Comparison of ENCODE assay signal across 3 worm cellular contexts in the genomic region with DNA sequence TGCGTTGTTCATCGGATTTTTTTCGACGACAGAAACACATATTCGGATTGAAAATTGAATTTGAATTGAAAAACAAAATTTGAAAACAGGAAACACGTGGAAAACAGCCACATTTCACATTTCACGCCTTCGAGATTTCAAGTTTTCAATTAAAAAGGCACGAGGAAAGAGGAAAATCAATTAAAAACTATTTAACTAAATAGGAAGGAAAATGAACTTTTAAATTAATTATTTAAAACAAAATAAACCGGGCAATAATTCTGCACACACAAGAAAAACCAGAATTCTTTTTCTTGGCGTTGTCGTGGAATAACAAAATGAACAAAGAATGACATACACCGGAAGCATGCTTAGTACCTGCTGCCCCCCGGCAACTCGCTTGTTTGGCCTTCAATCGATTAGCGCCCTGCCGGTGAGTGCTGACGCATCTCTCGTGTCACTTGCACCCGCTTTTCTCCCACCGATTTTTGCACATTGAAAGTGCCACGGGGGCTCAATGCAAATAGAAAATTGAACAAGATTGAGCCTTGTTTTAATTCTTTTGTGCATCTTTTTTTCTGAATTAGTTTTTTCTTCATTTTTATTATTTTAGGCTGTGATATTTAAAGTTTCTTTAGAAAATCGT.
TF ChIP-seq lines count a peak whose summit lies in the region.

A gene (minus strand): TSS at position 51 of the 625 bp plus-strand sequence.

TF ChIP-seq in whole organism, L1 larva, 84 proteins besides CTCF, POLR2A, EP300 and RAD21 (continued from another document and continues in another):
- no peak for TF ChIP-seq lin-14 (GFP tag; optimal IDR thresholded peaks at IDR 0.05; lab: Kevin White, UChicago)
- TF ChIP-seq pqm-1 (tag; optimal IDR thresholded peaks at IDR 0.05; lab: Kevin White, UChicago) = no peak
- peak; percentile 94 for TF ChIP-seq rnt-1 (tag; optimal IDR thresholded peaks at IDR 0.05; lab: Kevin White, UChicago)
- TF ChIP-seq pag-3 (tag; optimal IDR thresholded peaks at IDR 0.05; lab: Kevin White, UChicago; ENCODE audit: borderline replicate concordance, insufficient read depth) = peak; percentile 19
- peak; percentile 87 for TF ChIP-seq snu-23 (GFP tag; optimal IDR thresholded peaks at IDR 0.05; lab: Kevin White, UChicago)
- TF ChIP-seq zip-4 (GFP tag; optimal IDR thresholded peaks at IDR 0.05; lab: Kevin White, UChicago) = peak; percentile 59
- peak; percentile 84 for TF ChIP-seq dsc-1 (tag; optimal IDR thresholded peaks at IDR 0.05; lab: Kevin White, UChicago)
- TF ChIP-seq alr-1 (tag; optimal IDR thresholded peaks at IDR 0.05; lab: Kevin White, UChicago; ENCODE audit: borderline replicate concordance) = no peak
- peak; percentile 69 for TF ChIP-seq fos-1 (tag; optimal IDR thresholded peaks at IDR 0.05; lab: Kevin White, UChicago)
- no peak for TF ChIP-seq sptf-1 (tag; optimal IDR thresholded peaks at IDR 0.05; lab: Kevin White, UChicago)
- TF ChIP-seq xbp-1 (tag; optimal IDR thresholded peaks at IDR 0.05; lab: Kevin White, UChicago) = peak; percentile 82
- no peak for TF ChIP-seq ama-1 (optimal IDR thresholded peaks at IDR 0.05; lab: Kevin White, UChicago)
- TF ChIP-seq grh-1 (GFP tag; IDR thresholded peaks at IDR 0.05; lab: Robert Waterston, UW) = peak; percentile 79
- peak; percentile 60 for TF ChIP-seq jun-1 (tag; optimal IDR thresholded peaks at IDR 0.05; lab: Kevin White, UChicago)
- TF ChIP-seq nhr-71 (tag; optimal IDR thresholded peaks at IDR 0.05; lab: Kevin White, UChicago) = peak; percentile 90
- no peak for TF ChIP-seq lir-3 (tag; optimal IDR thresholded peaks at IDR 0.05; lab: Kevin White, UChicago; ENCODE audit: poor library complexity)
- peak; percentile 87 for TF ChIP-seq nhr-90 (tag; optimal IDR thresholded peaks at IDR 0.05; lab: Kevin White, UChicago; ENCODE audit: poor library complexity)
- peak; percentile 67 for TF ChIP-seq skn-1 (tag; optimal IDR thresholded peaks at IDR 0.05; lab: Kevin White, UChicago)
- TF ChIP-seq mep-1 (tag; optimal IDR thresholded peaks at IDR 0.05; lab: Kevin White, UChicago) = peak; percentile 80
- peak; percentile 82 for TF ChIP-seq nhr-20 (tag; optimal IDR thresholded peaks at IDR 0.05; lab: Kevin White, UChicago)
- TF ChIP-seq sox-4 (tag; optimal IDR thresholded peaks at IDR 0.05; lab: Kevin White, UChicago) = peak; percentile 54
- no peak for TF ChIP-seq aly-2 (tag; optimal IDR thresholded peaks at IDR 0.05; lab: Kevin White, UChicago)
- peak; percentile 73 for TF ChIP-seq irx-1 (tag; optimal IDR thresholded peaks at IDR 0.05; lab: Kevin White, UChicago)
- TF ChIP-seq unc-130 (tag; optimal IDR thresholded peaks at IDR 0.05; lab: Kevin White, UChicago) = peak; percentile 53
- TF ChIP-seq lin-15B (tag; optimal IDR thresholded peaks at IDR 0.05; lab: Kevin White, UChicago) = peak; percentile 14
- TF ChIP-seq aha-1 (tag; optimal IDR thresholded peaks at IDR 0.05; lab: Kevin White, UChicago) = peak; percentile 48
- TF ChIP-seq nhr-28 (tag; optimal IDR thresholded peaks at IDR 0.05; lab: Kevin White, UChicago) = no peak
- no peak for TF ChIP-seq nhr-237 (tag; optimal IDR thresholded peaks at IDR 0.05; lab: Kevin White, UChicago)
- peak; percentile 77 for TF ChIP-seq nhr-19 (GFP tag; conservative IDR thresholded peaks at IDR 0.05; lab: Robert Waterston, UW)
- peak; percentile 45 for TF ChIP-seq fkh-4 (tag; optimal IDR thresholded peaks at IDR 0.05; lab: Kevin White, UChicago; ENCODE audit: borderline replicate concordance)
- peak; percentile 70 for TF ChIP-seq isw-1 (GFP tag; IDR thresholded peaks at IDR 0.05; lab: Robert Waterston, UW)
- peak in 1 of 2 experiments; percentile 77 for TF ChIP-seq mdl-1 (tag; optimal IDR thresholded peaks at IDR 0.05; lab: Kevin White, UChicago)
- no peak for TF ChIP-seq mef-2 (tag; optimal IDR thresholded peaks at IDR 0.05; lab: Kevin White, UChicago)
- peak in 2 of 6 experiments; percentile 33 to 45 for TF ChIP-seq elt-3 (tag; optimal IDR thresholded peaks at IDR 0.05; lab: Kevin White, UChicago)
- peak; percentile 76 to 83 (median 82) for TF ChIP-seq dpl-1 (GFP tag; optimal IDR thresholded peaks at IDR 0.05; lab: Kevin White, UChicago)
- TF ChIP-seq efl-1 (optimal IDR thresholded peaks at IDR 0.05; lab: Kevin White, UChicago) = peak; percentile 83
- TF ChIP-seq efl-1 (GFP tag; optimal IDR thresholded peaks at IDR 0.05 in 1 of 2; lab: Kevin White, UChicago) = peak; percentile 75 to 98
- TF ChIP-seq nhr-77 (tag; optimal IDR thresholded peaks at IDR 0.05; lab: Kevin White, UChicago) = peak; percentile 83
- no peak for TF ChIP-seq efl-3 (GFP tag; optimal IDR thresholded peaks at IDR 0.05; lab: Kevin White, UChicago)
- peak; percentile 86 for TF ChIP-seq fkh-8 (tag; optimal IDR thresholded peaks at IDR 0.05; lab: Kevin White, UChicago)

TF ChIP-seq in whole organism, L3 larva, 47 proteins besides CTCF, POLR2A, EP300 and RAD21 (continued from another document):
- TF ChIP-seq nhr-43 (tag; optimal IDR thresholded peaks at IDR 0.05; lab: Kevin White, UChicago; ENCODE audit: poor library complexity, severe bottlenecking) = no peak
- TF ChIP-seq unc-39 (tag; optimal IDR thresholded peaks at IDR 0.05; lab: Kevin White, UChicago) = no peak
- no peak for TF ChIP-seq elt-3 (tag; optimal IDR thresholded peaks at IDR 0.05; lab: Kevin White, UChicago)
- no peak for TF ChIP-seq nhr-76 (tag; optimal IDR thresholded peaks at IDR 0.05; lab: Kevin White, UChicago)
- no peak for TF ChIP-seq aly-2 (tag; optimal IDR thresholded peaks at IDR 0.05; lab: Kevin White, UChicago)
- peak; percentile 85 for TF ChIP-seq pha-4 (tag; optimal IDR thresholded peaks at IDR 0.05; lab: Kevin White, UChicago)
- TF ChIP-seq fkh-2 (tag; optimal IDR thresholded peaks at IDR 0.05; lab: Kevin White, UChicago) = no peak
- no peak for TF ChIP-seq egl-27 (tag; optimal IDR thresholded peaks at IDR 0.05; lab: Kevin White, UChicago)
- TF ChIP-seq lin-15B (tag; optimal IDR thresholded peaks at IDR 0.05; lab: Kevin White, UChicago) = peak; percentile 78
- no peak for TF ChIP-seq unc-62 (GFP tag; optimal IDR thresholded peaks at IDR 0.05; lab: Kevin White, UChicago)
- TF ChIP-seq fkh-10 (GFP tag; optimal IDR thresholded peaks at IDR 0.05; lab: Kevin White, UChicago) = peak; percentile 6
- no peak for TF ChIP-seq zag-1 (tag; optimal IDR thresholded peaks at IDR 0.05; lab: Kevin White, UChicago)
- no peak for TF ChIP-seq nhr-67 (tag; optimal IDR thresholded peaks at IDR 0.05; lab: Kevin White, UChicago)
- peak; percentile 24 for TF ChIP-seq skn-1 (tag; optimal IDR thresholded peaks at IDR 0.05; lab: Kevin White, UChicago)
- no peak for TF ChIP-seq daf-12 (tag; optimal IDR thresholded peaks at IDR 0.05; lab: Kevin White, UChicago)
- TF ChIP-seq tbx-2 (tag; optimal IDR thresholded peaks at IDR 0.05; lab: Kevin White, UChicago) = peak; percentile 74
- no peak for TF ChIP-seq nhr-11 (tag; optimal IDR thresholded peaks at IDR 0.05; lab: Kevin White, UChicago)
- no peak for TF ChIP-seq sea-2 (GFP tag; optimal IDR thresholded peaks at IDR 0.05; lab: Kevin White, UChicago)
- TF ChIP-seq nhr-237 (tag; optimal IDR thresholded peaks at IDR 0.05; lab: Kevin White, UChicago) = no peak
- no peak for TF ChIP-seq nhr-77 (tag; optimal IDR thresholded peaks at IDR 0.05; lab: Kevin White, UChicago)
- TF ChIP-seq ZK546.5 (tag; optimal IDR thresholded peaks at IDR 0.05; lab: Kevin White, UChicago) = no peak
- no peak for TF ChIP-seq ceh-9 (tag; optimal IDR thresholded peaks at IDR 0.05; lab: Kevin White, UChicago)
- peak; percentile 74 for TF ChIP-seq nhr-25 (tag; optimal IDR thresholded peaks at IDR 0.05; lab: Kevin White, UChicago)
- TF ChIP-seq egl-5 (tag; optimal IDR thresholded peaks at IDR 0.05; lab: Kevin White, UChicago) = peak; percentile 14
- TF ChIP-seq nhr-23 (tag; optimal IDR thresholded peaks at IDR 0.05; lab: Kevin White, UChicago) = peak; percentile 66
- TF ChIP-seq elt-1 (tag; optimal IDR thresholded peaks at IDR 0.05; lab: Kevin White, UChicago) = no peak
- TF ChIP-seq ama-1 (optimal IDR thresholded peaks at IDR 0.05; lab: Kevin White, UChicago) = no peak
- TF ChIP-seq pqm-1 (tag; optimal IDR thresholded peaks at IDR 0.05; lab: Kevin White, UChicago) = peak; percentile 27
- TF ChIP-seq ztf-11 (tag; optimal IDR thresholded peaks at IDR 0.05; lab: Kevin White, UChicago) = no peak
- TF ChIP-seq lin-39 (tag; optimal IDR thresholded peaks at IDR 0.05; lab: Kevin White, UChicago) = peak; percentile 96

TF ChIP-seq in whole organism, young adult, 124 proteins besides CTCF, POLR2A, EP300 and RAD21 (continued from another document and continues in another):
- no peak for TF ChIP-seq aptf-2 (GFP tag; conservative IDR thresholded peaks at IDR 0.05; lab: Robert Waterston, UW)
- no peak for TF ChIP-seq unc-130 (GFP tag; optimal IDR thresholded peaks at IDR 0.05; lab: Kevin White, UChicago)
- no peak for TF ChIP-seq rec-8 (tag; optimal IDR thresholded peaks at IDR 0.05; lab: Kevin White, UChicago)
- no peak for TF ChIP-seq mes-4 (tag; optimal IDR thresholded peaks at IDR 0.05; lab: Kevin White, UChicago)
- TF ChIP-seq sea-2 (GFP tag; IDR thresholded peaks at IDR 0.05; lab: Robert Waterston, UW) = no peak
- TF ChIP-seq attf-5 (GFP tag; optimal IDR thresholded peaks at IDR 0.05; lab: Kevin White, UChicago) = peak; percentile 79
- TF ChIP-seq ztf-22 (GFP tag; optimal IDR thresholded peaks at IDR 0.05; lab: Kevin White, UChicago) = no peak
- TF ChIP-seq snpc-4 (GFP tag; optimal IDR thresholded peaks at IDR 0.05; lab: Kevin White, UChicago) = no peak
- peak in 3 of 4 experiments; percentile 19 to 53 (median 25) for TF ChIP-seq snpc-4 (tag; optimal IDR thresholded peaks at IDR 0.05; lab: Kevin White, UChicago)
- TF ChIP-seq ceh-100 (GFP tag; IDR thresholded peaks at IDR 0.05; lab: Robert Waterston, UW) = peak; percentile 41
- TF ChIP-seq aptf-3 (GFP tag; IDR thresholded peaks at IDR 0.05; lab: Robert Waterston, UW) = no peak
- TF ChIP-seq madf-6 (GFP tag; IDR thresholded peaks at IDR 0.05; lab: Robert Waterston, UW) = no peak
- no peak for TF ChIP-seq Y53F4B.3 (GFP tag; IDR thresholded peaks at IDR 0.05; lab: Robert Waterston, UW)
- TF ChIP-seq hmg-1.2 (GFP tag; IDR thresholded peaks at IDR 0.05; lab: Robert Waterston, UW) = peak; percentile 47; the same call in 1 of the 2 replicates
- peak; percentile 57; the same call in 1 of the 2 replicates for TF ChIP-seq dox-1 (GFP tag; IDR thresholded peaks at IDR 0.05; lab: Robert Waterston, UW)
- peak; percentile 60 for TF ChIP-seq nfyb-1 (GFP tag; IDR thresholded peaks at IDR 0.05; lab: Robert Waterston, UW)
- TF ChIP-seq Y79H2A.3 (GFP tag; conservative IDR thresholded peaks at IDR 0.05; lab: Robert Waterston, UW) = no peak
- peak; percentile 93 for TF ChIP-seq zfh-2 (GFP tag; conservative IDR thresholded peaks at IDR 0.05; lab: Robert Waterston, UW)
- no peak for TF ChIP-seq ama-1 (optimal IDR thresholded peaks at IDR 0.05; lab: Kevin White, UChicago)
- TF ChIP-seq ama-1 (GFP tag; optimal IDR thresholded peaks at IDR 0.05; lab: Kevin White, UChicago) = no peak
- no peak for TF ChIP-seq tlf-1 (GFP tag; optimal IDR thresholded peaks at IDR 0.05; lab: Kevin White, UChicago)
- no peak for TF ChIP-seq nfya-2 (GFP tag; IDR thresholded peaks at IDR 0.05; lab: Robert Waterston, UW)
- TF ChIP-seq hrde-1 (tag; optimal IDR thresholded peaks at IDR 0.05; lab: Kevin White, UChicago; ENCODE audit: borderline replicate concordance) = no peak
- TF ChIP-seq F52B5.7 (tag; optimal IDR thresholded peaks at IDR 0.05; lab: Kevin White, UChicago) = no peak
- no peak for TF ChIP-seq ZK185.1 (tag; optimal IDR thresholded peaks at IDR 0.05; lab: Kevin White, UChicago; ENCODE audit: poor library complexity, severe bottlenecking)
- TF ChIP-seq nhr-80 (tag; optimal IDR thresholded peaks at IDR 0.05; lab: Kevin White, UChicago) = peak; percentile 65
- TF ChIP-seq rcor-1 (GFP tag; IDR thresholded peaks at IDR 0.05; lab: Robert Waterston, UW) = peak; percentile 37; the same call in 1 of the 2 replicates
- TF ChIP-seq lir-1 (GFP tag; conservative IDR thresholded peaks at IDR 0.05; lab: Robert Waterston, UW) = no peak
- peak; percentile 45; the same call in 1 of the 2 replicates for TF ChIP-seq B0336.3 (GFP tag; IDR thresholded peaks at IDR 0.05; lab: Robert Waterston, UW)
- TF ChIP-seq B0035.1 (tag; optimal IDR thresholded peaks at IDR 0.05; lab: Kevin White, UChicago) = no peak
- TF ChIP-seq hmg-20 (GFP tag; IDR thresholded peaks at IDR 0.05; lab: Robert Waterston, UW) = no peak
- TF ChIP-seq snpc-1.1 (tag; optimal IDR thresholded peaks at IDR 0.05; lab: Kevin White, UChicago; ENCODE audit: insufficient read depth) = no peak
- TF ChIP-seq somi-1 (GFP tag; optimal IDR thresholded peaks at IDR 0.05; lab: Kevin White, UChicago) = no peak
- TF ChIP-seq mel-28 (tag; optimal IDR thresholded peaks at IDR 0.05; lab: Kevin White, UChicago; ENCODE audit: borderline replicate concordance) = no peak
- TF ChIP-seq efl-1 (GFP tag; optimal IDR thresholded peaks at IDR 0.05; lab: Kevin White, UChicago) = peak; percentile 36
- TF ChIP-seq F22D6.2 (tag; optimal IDR thresholded peaks at IDR 0.05; lab: Kevin White, UChicago) = no peak
- no peak for TF ChIP-seq B0019.2 (GFP tag; conservative IDR thresholded peaks at IDR 0.05; lab: Robert Waterston, UW)
- TF ChIP-seq F49E8.2 (tag; optimal IDR thresholded peaks at IDR 0.05; lab: Kevin White, UChicago; ENCODE audit: insufficient read depth) = no peak
- no peak for TF ChIP-seq ceh-58 (GFP tag; IDR thresholded peaks at IDR 0.05; lab: Robert Waterston, UW)
- TF ChIP-seq F10E7.11 (tag; optimal IDR thresholded peaks at IDR 0.05; lab: Kevin White, UChicago) = no peak
- no peak for TF ChIP-seq mxl-1 (tag; optimal IDR thresholded peaks at IDR 0.05; lab: Kevin White, UChicago)
- no peak for TF ChIP-seq lsl-1 (GFP tag; optimal IDR thresholded peaks at IDR 0.05; lab: Kevin White, UChicago)
- no peak for TF ChIP-seq nhr-120 (GFP tag; IDR thresholded peaks at IDR 0.05; lab: Robert Waterston, UW)
- no peak for TF ChIP-seq egl-18 (GFP tag; IDR thresholded peaks at IDR 0.05; lab: Robert Waterston, UW)
- peak; percentile 62 for TF ChIP-seq ceh-27 (GFP tag; optimal IDR thresholded peaks at IDR 0.05; lab: Kevin White, UChicago)
- peak; percentile 46; the same call in 1 of the 2 replicates for TF ChIP-seq lin-26 (GFP tag; IDR thresholded peaks at IDR 0.05; lab: Robert Waterston, UW)
- no peak for TF ChIP-seq attf-3 (GFP tag; conservative IDR thresholded peaks at IDR 0.05; lab: Robert Waterston, UW)
- no peak for TF ChIP-seq Y67H2A.10 (GFP tag; conservative IDR thresholded peaks at IDR 0.05; lab: Robert Waterston, UW)
- no peak for TF ChIP-seq lag-1 (GFP tag; IDR thresholded peaks at IDR 0.05; lab: Robert Waterston, UW)
- TF ChIP-seq sptf-2 (GFP tag; optimal IDR thresholded peaks at IDR 0.05; lab: Kevin White, UChicago) = no peak
- TF ChIP-seq F55B11.4 (tag; optimal IDR thresholded peaks at IDR 0.05; lab: Kevin White, UChicago; ENCODE audit: borderline replicate concordance, insufficient read depth) = no peak
- no peak for TF ChIP-seq Y56A3A.18 (GFP tag; IDR thresholded peaks at IDR 0.05; lab: Robert Waterston, UW)
- TF ChIP-seq madf-3 (GFP tag; IDR thresholded peaks at IDR 0.05; lab: Robert Waterston, UW) = no peak
- TF ChIP-seq lin-40 (tag; optimal IDR thresholded peaks at IDR 0.05; lab: Kevin White, UChicago) = peak; percentile 79
- no peak for TF ChIP-seq zim-3 (tag; optimal IDR thresholded peaks at IDR 0.05; lab: Kevin White, UChicago)
- no peak for TF ChIP-seq ceh-40 (GFP tag; IDR thresholded peaks at IDR 0.05; lab: Robert Waterston, UW)
- TF ChIP-seq dpff-1 (tag; optimal IDR thresholded peaks at IDR 0.05; lab: Kevin White, UChicago) = no peak
- no peak for TF ChIP-seq ceh-91 (GFP tag; IDR thresholded peaks at IDR 0.05; lab: Robert Waterston, UW)
- no peak for TF ChIP-seq F39B2.1 (GFP tag; IDR thresholded peaks at IDR 0.05; lab: Robert Waterston, UW)
- TF ChIP-seq nhr-90 (tag; optimal IDR thresholded peaks at IDR 0.05; lab: Kevin White, UChicago) = no peak
- TF ChIP-seq pha-4 (tag; optimal IDR thresholded peaks at IDR 0.05; lab: Kevin White, UChicago) = no peak
- no peak for TF ChIP-seq akir-1 (GFP tag; optimal IDR thresholded peaks at IDR 0.05; lab: Kevin White, UChicago)
- peak; percentile 44; the same call in 1 of the 2 replicates for TF ChIP-seq K11D2.4 (GFP tag; IDR thresholded peaks at IDR 0.05; lab: Robert Waterston, UW)
- TF ChIP-seq snpc-3.4 (tag; optimal IDR thresholded peaks at IDR 0.05; lab: Kevin White, UChicago) = peak; percentile 10
